1 worm cellular context compared by ENCODE assay signal in genomic region chrIII:5162820-5163631, ce11.
TF ChIP-seq lines count a peak whose summit lies in the region.

Gene gars-1, minus strand, starts transcription at chrIII:5163627.

TF ChIP-seq in whole organism, L1 larva, 84 proteins besides CTCF, POLR2A, EP300 and RAD21 (continued from another document):
- TF ChIP-seq tbx-2 (tag; optimal IDR thresholded peaks at IDR 0.05; lab: Kevin White, UChicago) (no peak), nhr-77 (tag; optimal IDR thresholded peaks at IDR 0.05; lab: Kevin White, UChicago) (no peak), ztf-4 (tag; optimal IDR thresholded peaks at IDR 0.05; lab: Kevin White, UChicago) (no peak), pag-3 (tag; optimal IDR thresholded peaks at IDR 0.05; lab: Kevin White, UChicago; ENCODE audit: borderline replicate concordance, insufficient read depth) (no peak), ceh-8 (GFP tag; optimal IDR thresholded peaks at IDR 0.05; lab: Kevin White, UChicago) (no peak), aly-2 (tag; optimal IDR thresholded peaks at IDR 0.05; lab: Kevin White, UChicago) (no peak), ets-5 (GFP tag; IDR thresholded peaks at IDR 0.05; lab: Robert Waterston, UW) (no peak), tlp-1 (tag; optimal IDR thresholded peaks at IDR 0.05; lab: Kevin White, UChicago) (no peak), ama-1 (optimal IDR thresholded peaks at IDR 0.05; lab: Kevin White, UChicago) (no peak), jun-1 (tag; optimal IDR thresholded peaks at IDR 0.05; lab: Kevin White, UChicago) (no peak), xbp-1 (tag; optimal IDR thresholded peaks at IDR 0.05; lab: Kevin White, UChicago) (no peak), grh-1 (GFP tag; IDR thresholded peaks at IDR 0.05; lab: Robert Waterston, UW) (no peak), pqm-1 (tag; optimal IDR thresholded peaks at IDR 0.05; lab: Kevin White, UChicago) (no peak), nhr-84 (tag; optimal IDR thresholded peaks at IDR 0.05; lab: Kevin White, UChicago) (no peak), lin-14 (GFP tag; optimal IDR thresholded peaks at IDR 0.05; lab: Kevin White, UChicago) (no peak), efl-3 (GFP tag; optimal IDR thresholded peaks at IDR 0.05; lab: Kevin White, UChicago) (no peak), C34B4.2 (tag; optimal IDR thresholded peaks at IDR 0.05; lab: Kevin White, UChicago) (no peak), unc-62 (GFP tag; optimal IDR thresholded peaks at IDR 0.05; lab: Kevin White, UChicago) (no peak), zip-4 (GFP tag; optimal IDR thresholded peaks at IDR 0.05; lab: Kevin White, UChicago) (peak; percentile 82), fos-1 (tag; optimal IDR thresholded peaks at IDR 0.05; lab: Kevin White, UChicago) (no peak), nhr-11 (tag; optimal IDR thresholded peaks at IDR 0.05; lab: Kevin White, UChicago) (no peak), ceh-88 (GFP tag; IDR thresholded peaks at IDR 0.05; lab: Robert Waterston, UW) (no peak), nhr-237 (tag; optimal IDR thresholded peaks at IDR 0.05; lab: Kevin White, UChicago) (no peak), hlh-4 (tag; optimal IDR thresholded peaks at IDR 0.05; lab: Kevin White, UChicago) (no peak), fkh-4 (tag; optimal IDR thresholded peaks at IDR 0.05; lab: Kevin White, UChicago; ENCODE audit: borderline replicate concordance) (no peak), egl-13 (tag; optimal IDR thresholded peaks at IDR 0.05; lab: Kevin White, UChicago) (no peak), fkh-10 (GFP tag; optimal IDR thresholded peaks at IDR 0.05; lab: Kevin White, UChicago) (no peak), sup-37 (GFP tag; optimal IDR thresholded peaks at IDR 0.05; lab: Kevin White, UChicago) (no peak), hpl-2 (GFP tag; optimal IDR thresholded peaks at IDR 0.05; lab: Kevin White, UChicago) (no peak), mdl-1 (tag; optimal IDR thresholded peaks at IDR 0.05; lab: Kevin White, UChicago) (no peak), isw-1 (GFP tag; IDR thresholded peaks at IDR 0.05; lab: Robert Waterston, UW) (no peak), lin-13 (GFP tag; optimal IDR thresholded peaks at IDR 0.05; lab: Kevin White, UChicago) (peak; percentile 19), pax-3 (tag; optimal IDR thresholded peaks at IDR 0.05; lab: Kevin White, UChicago) (no peak), sox-4 (tag; optimal IDR thresholded peaks at IDR 0.05; lab: Kevin White, UChicago) (no peak), C04F5.9 (tag; optimal IDR thresholded peaks at IDR 0.05; lab: Kevin White, UChicago) (no peak), blmp-1 (tag; optimal IDR thresholded peaks at IDR 0.05; lab: Kevin White, UChicago) (peak; percentile 70), Y116A8C.19 (tag; optimal IDR thresholded peaks at IDR 0.05; lab: Kevin White, UChicago; ENCODE audit: borderline replicate concordance) (no peak), elt-3 (tag; optimal IDR thresholded peaks at IDR 0.05; lab: Kevin White, UChicago) (no peak)
